Fruit fly (Drosophila melanogaster) whole organism, embryonic: ENCODE results near the gene Cp16.

ENCODE experiments used
- Adf1 ChIP-seq: fragments of 200-800 bp; sonication (Bioruptor generic); IDR thresholded peaks from 2 replicates; pipeline ENCODE4 v1.3.6; 2022; ENCODE audit warnings: missing biosample characterization, missing genetic modification characterization
- Awh ChIP-seq: fragments of 200-800 bp; sonication (Bioruptor generic); IDR thresholded peaks from 2 replicates; pipeline ENCODE4, ENCODE4 v1.3.6; 2022; ENCODE audit warnings: missing biosample characterization, missing genetic modification characterization
- CG13287 ChIP-seq: fragments of 200-800 bp; sonication (Bioruptor generic); IDR thresholded peaks from 2 replicates; pipeline ENCODE4 v1.3.6; 2022; ENCODE audit warnings: missing biosample characterization, missing genetic modification characterization; ENCODE audit not compliant: partially characterized antibody
- CG1602 ChIP-seq: fragments of 200-800 bp; sonication (Bioruptor generic); optimal IDR thresholded peaks from 3 replicates; lab custom pipeline; 2016; ENCODE audit warnings: missing biosample characterization, missing genetic modification characterization
- CG1603 ChIP-seq: fragments of 200-800 bp; sonication (Bioruptor generic); optimal IDR thresholded peaks from 2 replicates; lab custom pipeline; 2019; ENCODE audit warnings: missing biosample characterization, mild to moderate bottlenecking, missing genetic modification characterization, moderate library complexity
- CG17328 ChIP-seq: fragments of 200-800 bp; sonication (Bioruptor generic); IDR thresholded peaks from 2 replicates; pipeline ENCODE4 v1.3.6; 2022; ENCODE audit warnings: missing biosample characterization, missing genetic modification characterization
- CG17612 ChIP-seq: fragments of 200-800 bp; sonication (Bioruptor generic); IDR thresholded peaks from 2 replicates; pipeline ENCODE4 v1.3.6; 2022; ENCODE audit warnings: missing biosample characterization, missing genetic modification characterization
- CG17802 ChIP-seq: fragments of 200-800 bp; sonication (Bioruptor generic); optimal IDR thresholded peaks from 2 replicates; lab custom pipeline; 2018; ENCODE audit warnings: missing biosample characterization, mild to moderate bottlenecking, missing genetic modification characterization, moderate library complexity
- CG31441 ChIP-seq: fragments of 200-800 bp; sonication (Bioruptor generic); IDR thresholded peaks from 2 replicates; pipeline ENCODE4 v1.3.6; 2022; ENCODE audit warnings: missing biosample characterization, missing genetic modification characterization
- CG32772 ChIP-seq: fragments of 200-800 bp; sonication (Bioruptor generic); IDR thresholded peaks from 2 replicates; pipeline ENCODE4 v1.3.6; 2022; ENCODE audit warnings: missing biosample characterization, missing genetic modification characterization
- CG3838 ChIP-seq: fragments of 200-800 bp; sonication (Bioruptor generic); optimal IDR thresholded peaks from 3 replicates; lab custom pipeline; 2016; ENCODE audit warnings: missing biosample characterization, missing genetic modification characterization
- CG6254 ChIP-seq: fragments of 200-800 bp; sonication (Bioruptor generic); optimal IDR thresholded peaks from 3 replicates; lab custom pipeline; 2017; ENCODE audit warnings: mild to moderate bottlenecking, missing biosample characterization, missing genetic modification reagents, missing genetic modification characterization
- CG7745 ChIP-seq: fragments of 200-800 bp; sonication (Bioruptor generic); optimal IDR thresholded peaks from 2 replicates; lab custom pipeline; 2018; ENCODE audit warnings: missing biosample characterization, mild to moderate bottlenecking, missing genetic modification characterization, moderate library complexity
- CG8359 ChIP-seq: fragments of 200-800 bp; sonication (Bioruptor generic); optimal IDR thresholded peaks from 2 replicates; lab custom pipeline; 2017; ENCODE audit warnings: missing biosample characterization, mild to moderate bottlenecking, missing genetic modification characterization, borderline replicate concordance
- D19A ChIP-seq: fragments of 200-800 bp; optimal IDR thresholded peaks from 3 replicates; lab custom pipeline; 2019; ENCODE audit warnings: missing biosample characterization, mild to moderate bottlenecking, missing genetic modification characterization, moderate library complexity
- Deaf1 ChIP-seq: fragments of 200-800 bp; optimal IDR thresholded peaks from 3 replicates; lab custom pipeline; 2019; ENCODE audit warnings: missing biosample characterization, mild to moderate bottlenecking, missing genetic modification characterization, moderate library complexity
- Dip2 ChIP-seq: fragments of 200-800 bp; sonication (Bioruptor generic); IDR thresholded peaks from 2 replicates; pipeline ENCODE4 v1.3.6; 2022; ENCODE audit warnings: missing biosample characterization, missing genetic modification characterization
- Doc2 ChIP-seq: fragments of 200-800 bp; sonication (Bioruptor generic); IDR thresholded peaks from 2 replicates; pipeline ENCODE4 v1.3.6; 2022; ENCODE audit warnings: missing biosample characterization, missing genetic modification characterization
- E2f2 ChIP-seq: fragments of 200-800 bp; sonication (Bioruptor generic); IDR thresholded peaks from 2 replicates; pipeline ENCODE4 v1.3.6; 2022; ENCODE audit warnings: missing biosample characterization, missing genetic modification characterization
- H15 ChIP-seq: fragments of 200-800 bp; sonication (Bioruptor generic); IDR thresholded peaks from 3 replicates; pipeline ENCODE4 v1.3.6; 2022; ENCODE audit warnings: missing biosample characterization, missing genetic modification characterization
- HHEX ChIP-seq: fragments of 200-800 bp; sonication (Bioruptor generic); optimal IDR thresholded peaks from 3 replicates; lab custom pipeline; 2017; ENCODE audit warnings: missing biosample characterization, mild to moderate bottlenecking, missing genetic modification characterization, missing genetic modification reagents
- Hand ChIP-seq: fragments of 200-800 bp; sonication (Bioruptor generic); optimal IDR thresholded peaks from 2 replicates; lab custom pipeline; 2017; ENCODE audit warnings: mild to moderate bottlenecking, missing biosample characterization, missing genetic modification reagents, missing genetic modification characterization
- Hey ChIP-seq: fragments of 200-800 bp; sonication (Bioruptor generic); optimal IDR thresholded peaks from 3 replicates; lab custom pipeline; 2018; ENCODE audit warnings: missing biosample characterization, mild to moderate bottlenecking, missing genetic modification characterization
- Hr78 ChIP-seq, 2 experiments: fragments of 200-800 bp in 1 of 2; fragments of >200 bp in 1 of 2; sonication (Bioruptor generic) in 1 of 2; optimal IDR thresholded peaks; 2 replicates each; lab custom pipeline; 2017 to 2019; ENCODE audit warnings: missing biosample characterization in 2 of 2, missing genetic modification characterization in 2 of 2, mild to moderate bottlenecking in 1 of 2, moderate library complexity in 1 of 2
- Med ChIP-seq: fragments of 200-800 bp; sonication (Bioruptor generic); peaks from one replicate; lab custom pipeline; 2016; ENCODE audit warnings: missing biosample characterization, missing genetic modification characterization, mild to moderate bottlenecking, inconsistent platforms, moderate library complexity
- Poxn ChIP-seq: fragments of 200-800 bp; sonication (Bioruptor generic); IDR thresholded peaks from 2 replicates; pipeline ENCODE4 v1.3.6; 2022; ENCODE audit warnings: missing biosample characterization, missing genetic modification characterization
- Ravus ChIP-seq: fragments of 200-800 bp; sonication (Bioruptor generic); IDR thresholded peaks from 2 replicates; pipeline ENCODE4 v1.3.6; 2022; ENCODE audit warnings: missing biosample characterization, missing genetic modification characterization
- Sox102F ChIP-seq: fragments of 200-800 bp; sonication (Bioruptor generic); optimal IDR thresholded peaks from 2 replicates; lab custom pipeline; 2018; ENCODE audit warnings: missing biosample characterization, mild to moderate bottlenecking, missing genetic modification characterization, moderate library complexity
- Sry-β ChIP-seq: fragments of 200-800 bp; sonication (Bioruptor generic); optimal IDR thresholded peaks from 2 replicates; lab custom pipeline; 2018; ENCODE audit warnings: missing biosample characterization, mild to moderate bottlenecking, missing genetic modification characterization, moderate library complexity
- Ssrp ChIP-seq: fragments of 200-800 bp; sonication (Bioruptor generic); optimal IDR thresholded peaks from 2 replicates; lab custom pipeline; 2018; ENCODE audit warnings: missing biosample characterization, mild to moderate bottlenecking, missing genetic modification characterization, moderate library complexity
- bigmax ChIP-seq: fragments of 200-800 bp; sonication (Bioruptor generic); optimal IDR thresholded peaks from 2 replicates; lab custom pipeline; 2018; ENCODE audit warnings: missing biosample characterization, mild to moderate bottlenecking, missing genetic modification characterization
- bsh ChIP-seq, 2 experiments: fragments of 200-800 bp; sonication (Bioruptor generic); optimal IDR thresholded peaks; 2 replicates each; lab custom pipeline; 2017 to 2018; ENCODE audit warnings: mild to moderate bottlenecking in 2 of 2, missing biosample characterization in 2 of 2, missing genetic modification characterization in 2 of 2, moderate library complexity in 1 of 2
- chif ChIP-seq, 2 experiments: fragments of 200-800 bp; sonication (Bioruptor generic); optimal IDR thresholded peaks; 3 replicates each; lab custom pipeline; 2016; ENCODE audit warnings: missing biosample characterization in 2 of 2, missing genetic modification characterization in 2 of 2
- dati ChIP-seq: fragments of 200-800 bp; sonication (Bioruptor generic); IDR thresholded peaks from 2 replicates; pipeline ENCODE4 v1.3.6; 2022; ENCODE audit warnings: missing biosample characterization, missing genetic modification characterization
- fru ChIP-seq: fragments of >200 bp; optimal IDR thresholded peaks from 2 replicates; lab custom pipeline; 2017
- gem ChIP-seq: fragments of 200-800 bp; sonication (Bioruptor generic); optimal IDR thresholded peaks from 2 replicates; lab custom pipeline; 2019; ENCODE audit warnings: missing biosample characterization, mild to moderate bottlenecking, missing genetic modification characterization, moderate library complexity
- gro ChIP-seq: fragments of 200-800 bp; sonication (Bioruptor generic); optimal IDR thresholded peaks from 2 replicates; lab custom pipeline; 2016; ENCODE audit warnings: missing biosample characterization, missing genetic modification characterization
- h ChIP-seq: fragments of >200 bp; optimal IDR thresholded peaks from 2 replicates; lab custom pipeline; 2017
- ham ChIP-seq: fragments of 200-800 bp; sonication (Bioruptor generic); IDR thresholded peaks from 2 replicates; pipeline ENCODE4 v1.3.6; 2022; ENCODE audit warnings: missing biosample characterization, missing genetic modification characterization
- lab ChIP-seq: fragments of 200-800 bp; sonication (Bioruptor generic); optimal IDR thresholded peaks from 3 replicates; lab custom pipeline; 2017; ENCODE audit warnings: missing biosample characterization, missing genetic modification characterization, mild to moderate bottlenecking, moderate library complexity, missing genetic modification reagents
- lola ChIP-seq, 3 experiments: fragments of >200 bp in 2 of 3; fragments of 200-800 bp in 1 of 3; sonication (Bioruptor generic) in 1 of 3; optimal IDR thresholded peaks; 2 replicates each; lab custom pipeline; 2017 to 2019; ENCODE audit warnings: missing biosample characterization in 3 of 3, missing genetic modification characterization in 3 of 3, mild to moderate bottlenecking in 1 of 3, moderate library complexity in 1 of 3
- nerfin-1 ChIP-seq: fragments of 200-800 bp; sonication (Bioruptor generic); optimal IDR thresholded peaks from 3 replicates; lab custom pipeline; 2019; ENCODE audit warnings: missing biosample characterization, mild to moderate bottlenecking, missing genetic modification characterization, moderate library complexity
- nerfin-2 ChIP-seq: fragments of 200-800 bp; sonication (Bioruptor generic); IDR thresholded peaks from 2 replicates; pipeline ENCODE4 v1.3.6; 2022; ENCODE audit warnings: missing biosample characterization, missing genetic modification characterization; ENCODE audit not compliant: partially characterized antibody
- row ChIP-seq: fragments of 200-800 bp; sonication (Bioruptor generic); IDR thresholded peaks from 3 replicates; pipeline ENCODE4 v1.3.6; 2022; ENCODE audit warnings: missing biosample characterization, missing genetic modification characterization
- sens ChIP-seq: fragments of 200-800 bp; sonication (Bioruptor generic); peaks from one replicate; lab custom pipeline; 2016; ENCODE audit warnings: missing biosample characterization, missing genetic modification characterization
- slbo ChIP-seq: fragments of 200-800 bp; sonication (Bioruptor generic); IDR thresholded peaks from 2 replicates; pipeline ENCODE4 v1.3.6; 2022; ENCODE audit warnings: missing biosample characterization, missing genetic modification characterization
- slou ChIP-seq: fragments of 200-800 bp; sonication (Bioruptor generic); optimal IDR thresholded peaks from 3 replicates; lab custom pipeline; 2016; ENCODE audit warnings: missing biosample characterization, missing genetic modification characterization
- tio ChIP-seq: fragments of 200-800 bp; sonication (Bioruptor generic); optimal IDR thresholded peaks from 2 replicates; lab custom pipeline; 2017; ENCODE audit warnings: missing biosample characterization, missing genetic modification characterization, inconsistent platforms
- vvl ChIP-seq: fragments of 200-800 bp; sonication (Bioruptor generic); IDR thresholded peaks from 2 replicates; pipeline ENCODE4 v1.3.6; 2022; ENCODE audit warnings: missing biosample characterization, missing genetic modification characterization
- z ChIP-seq: fragments of 200-800 bp; sonication (Bioruptor generic); IDR thresholded peaks from 3 replicates; pipeline ENCODE4 v1.3.6; 2022; ENCODE audit warnings: missing biosample characterization, missing genetic modification characterization

Cp16 gene

DNA sequence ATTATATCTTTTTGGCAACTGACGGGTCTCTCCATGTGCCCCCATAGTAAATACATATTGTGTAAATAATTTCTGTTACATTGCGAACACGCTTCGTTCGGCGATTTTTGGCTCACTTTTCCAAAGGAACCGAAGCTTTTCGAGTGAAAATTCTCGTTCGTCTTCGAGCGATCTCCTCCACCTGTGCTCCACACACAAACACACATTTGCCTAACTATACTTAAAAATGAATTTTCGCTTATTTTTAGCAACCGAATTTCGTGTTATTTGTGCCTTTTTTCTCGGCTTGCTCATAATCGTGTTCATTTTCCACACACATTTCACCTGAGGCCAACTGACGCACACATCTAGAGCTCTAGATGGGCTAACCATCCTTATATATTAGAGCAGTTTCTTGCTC lies 14.8 kb downstream of the Cp16 start:
- TF ChIP-seq CG8359 (GFP tag; lab: Kevin White, UChicago) (no peak), Sry-β (GFP tag; lab: Kevin White, UChicago) (no peak), Deaf1 (tag; lab: Kevin White, UChicago) (peak; percentile 62), z (peak; percentile 80), Med (GFP tag; lab: Kevin White, UChicago) (peak; percentile 13)

DNA sequence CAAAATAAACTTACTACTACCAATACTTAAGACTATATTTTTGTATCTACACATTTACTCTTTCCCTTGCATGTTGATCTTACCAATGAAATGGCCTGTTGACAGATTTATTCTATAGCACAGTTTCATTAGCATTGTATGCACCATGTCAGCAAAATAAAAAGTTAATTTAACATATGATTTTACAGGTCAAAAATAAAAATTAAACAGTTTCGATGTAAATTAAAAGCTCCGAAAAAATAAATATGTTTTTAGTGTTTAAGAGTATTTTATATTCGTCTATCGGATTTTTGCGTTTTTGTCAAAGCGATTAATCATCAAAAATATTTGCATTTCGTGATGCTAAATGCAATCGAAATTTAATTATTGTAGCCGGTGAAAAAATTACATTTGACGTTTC lies 16.6 kb downstream of the Cp16 start:
- TF ChIP-seq Ravus (GFP tag; lab: Robert Waterston, UW), result no peak
- no peak for TF ChIP-seq CG17802 (tag; lab: Kevin White, UChicago)
- no peak for TF ChIP-seq Dip2 (GFP tag; lab: Robert Waterston, UW)
- TF ChIP-seq Poxn, result no peak
- TF ChIP-seq slbo (GFP tag; lab: Robert Waterston, UW), result no peak
- TF ChIP-seq CG17328, result no peak
- peak; percentile 26 for TF ChIP-seq gem (tag; lab: Kevin White, UChicago)
- TF ChIP-seq Doc2, result no peak
- no peak for TF ChIP-seq E2f2 (GFP tag; lab: Robert Waterston, UW)
- TF ChIP-seq CG31441 (GFP tag; lab: Robert Waterston, UW), result 0 out of 2 replicates have a peak, but pooled peaks have one; percentile 11
- no peak for TF ChIP-seq CG3838
- TF ChIP-seq tio (GFP tag; lab: Kevin White, UChicago), result no peak
- no peak for TF ChIP-seq CG6254 (GFP tag; lab: Kevin White, UChicago)
- no peak for TF ChIP-seq dati (GFP tag; lab: Robert Waterston, UW)
- no peak for TF ChIP-seq ham (GFP tag; lab: Robert Waterston, UW)
- TF ChIP-seq lola (GFP tag; optimal IDR thresholded peaks at IDR 0.05; lab: Kevin White, UChicago), result no peak
- no peak for TF ChIP-seq Hand (GFP tag; lab: Kevin White, UChicago)
- TF ChIP-seq lab (GFP tag; lab: Kevin White, UChicago), result no peak
- TF ChIP-seq nerfin-2 (GFP tag; lab: Robert Waterston, UW), result no peak
- no peak for TF ChIP-seq Adf1 (GFP tag; lab: Robert Waterston, UW)
- TF ChIP-seq CG1603, result no peak
- no peak for TF ChIP-seq Hey (tag; lab: Kevin White, UChicago)
- TF ChIP-seq Sox102F (GFP tag; lab: Kevin White, UChicago), result peak; percentile 32
- TF ChIP-seq CG1602 (GFP tag; lab: Kevin White, UChicago), result no peak
- TF ChIP-seq chif (GFP tag; optimal IDR thresholded peaks at IDR 0.05; lab: Kevin White, UChicago), result no peak
- no peak for TF ChIP-seq nerfin-1 (tag; lab: Kevin White, UChicago)
- no peak for TF ChIP-seq Hr78 (GFP tag; optimal IDR thresholded peaks at IDR 0.05; lab: Kevin White, UChicago)
- TF ChIP-seq bsh (GFP tag; optimal IDR thresholded peaks at IDR 0.05; lab: Kevin White, UChicago), result peak in 1 of 2 experiments; percentile 4
- 0 out of 2 replicates have a peak, but pooled peaks have one; percentile 9 for TF ChIP-seq Awh
- TF ChIP-seq H15 (GFP tag; lab: Robert Waterston, UW), result no peak
- TF ChIP-seq h (lab: Kevin White, UChicago), result no peak
- TF ChIP-seq CG17612, result no peak
- TF ChIP-seq HHEX (GFP tag; lab: Kevin White, UChicago), result no peak
- TF ChIP-seq slou (GFP tag; lab: Kevin White, UChicago), result no peak
- peak; percentile 63 for TF ChIP-seq sens (GFP tag; lab: Kevin White, UChicago)
- TF ChIP-seq CG7745, result no peak
- TF ChIP-seq bigmax (GFP tag; lab: Kevin White, UChicago), result no peak
- no peak for TF ChIP-seq CG13287
- peak; percentile 91 for TF ChIP-seq D19A (tag; lab: Kevin White, UChicago)
- no peak for TF ChIP-seq Ssrp (tag; lab: Kevin White, UChicago)
- TF ChIP-seq CG32772 (GFP tag; lab: Robert Waterston, UW), result no peak
- no peak for TF ChIP-seq vvl (GFP tag; lab: Robert Waterston, UW)
- no peak for TF ChIP-seq gro
- TF ChIP-seq row (GFP tag; lab: Robert Waterston, UW), result peak; percentile 31; the same call in 1 of the 3 replicates
- no peak for TF ChIP-seq fru (lab: Kevin White, UChicago)
